Worm (Caenorhabditis elegans): ENCODE results near the gene C50H2.7.

The C50H2.7 gene

DNA sequence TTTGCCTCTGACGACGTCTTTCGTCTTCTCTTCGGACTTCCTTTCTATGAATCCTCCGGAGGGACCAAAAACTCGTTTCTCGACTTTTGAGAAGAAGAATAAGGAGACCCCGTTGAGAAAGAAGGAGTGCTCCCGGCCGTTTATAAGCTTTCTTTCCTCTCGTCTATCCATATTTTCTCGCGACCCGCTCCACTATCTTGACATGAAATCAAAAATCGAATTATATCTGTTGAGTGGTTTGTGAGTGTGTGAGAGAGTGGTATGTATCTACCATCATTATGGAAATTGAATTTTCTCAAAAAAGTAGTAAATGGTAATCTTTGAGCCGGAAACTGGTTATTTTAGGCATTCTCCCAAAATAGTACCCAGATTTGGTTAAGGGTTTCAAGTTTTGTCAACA is 11.4 kb upstream of the C50H2.7 start:
- TF ChIP-seq nhr-25 (tag; optimal IDR thresholded peaks at IDR 0.05), result no peak
- no peak for TF ChIP-seq nhr-129 (tag; optimal IDR thresholded peaks at IDR 0.05)
- no peak for TF ChIP-seq mbf-1 (tag; optimal IDR thresholded peaks at IDR 0.05)
- no peak for TF ChIP-seq lin-11 (tag; optimal IDR thresholded peaks at IDR 0.05)
- TF ChIP-seq lin-39 (tag; optimal IDR thresholded peaks at IDR 0.05), result no peak
- TF ChIP-seq snpc-4 (tag; optimal IDR thresholded peaks at IDR 0.05), result no peak
- no peak for TF ChIP-seq ztf-4 (tag; optimal IDR thresholded peaks at IDR 0.05)
- no peak for TF ChIP-seq aly-2 (tag; optimal IDR thresholded peaks at IDR 0.05)

DNA sequence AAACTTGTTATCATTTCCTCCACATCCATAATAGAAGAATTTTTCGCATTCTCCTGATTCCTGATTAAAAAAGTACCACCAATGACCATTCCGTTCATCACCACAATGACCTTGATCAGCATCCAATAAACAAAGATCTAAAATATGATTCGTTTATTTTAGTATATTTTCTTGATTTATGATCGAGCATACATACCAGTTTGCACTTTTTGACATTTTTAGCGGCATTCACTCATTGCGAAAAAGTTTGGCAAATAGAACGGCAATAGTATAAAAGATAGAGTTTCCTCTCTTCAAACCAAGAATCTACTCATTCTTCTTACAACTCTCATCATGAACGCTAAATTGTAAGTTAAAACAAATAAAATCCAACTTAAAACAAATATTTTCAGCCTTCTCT is 8.7 kb upstream of the C50H2.7 start, which contains the start of gene fipr-10:
Gene fipr-10, plus strand, starts transcription at position 301 of the 400 bp plus-strand sequence.
- no peak for TF ChIP-seq F13H6.1 (tag; optimal IDR thresholded peaks at IDR 0.05)
- no peak for TF ChIP-seq mab-5 (tag; optimal IDR thresholded peaks at IDR 0.05)
- TF ChIP-seq elt-1 (tag; optimal IDR thresholded peaks at IDR 0.05), result no peak
- TF ChIP-seq sma-9 (GFP tag; optimal IDR thresholded peaks at IDR 0.05), result no peak
- no peak for TF ChIP-seq sma-9 (tag; optimal IDR thresholded peaks at IDR 0.05)
- TF ChIP-seq Y55F3AM.14 (GFP tag; optimal IDR thresholded peaks at IDR 0.05), result no peak

DNA sequence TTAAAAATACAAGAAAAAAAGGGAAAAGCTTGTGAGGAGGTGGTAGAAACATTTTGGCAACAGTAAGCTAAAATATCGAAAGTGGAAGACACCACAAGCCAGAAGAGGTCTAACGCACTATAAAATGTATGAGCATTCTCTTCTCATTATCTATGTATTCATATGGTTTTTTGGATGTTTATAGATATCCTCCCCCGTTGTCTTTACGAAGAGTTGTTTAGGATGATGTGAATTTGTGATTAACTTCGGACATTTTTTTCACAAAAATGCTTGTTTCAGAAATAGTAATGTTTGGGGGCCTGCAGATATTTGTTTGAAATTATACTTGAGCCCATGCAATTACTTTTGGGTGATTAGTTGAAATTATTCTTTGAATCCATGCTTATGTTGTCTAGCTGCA is 7.6 kb upstream of the C50H2.7 start, which contains the start of gene mec-9:
Gene mec-9, minus strand, starts transcription at position 101 of the 400 bp plus-strand sequence.
- TF ChIP-seq skn-1 (tag; optimal IDR thresholded peaks at IDR 0.05), result no peak
- TF ChIP-seq unc-55 (GFP tag; optimal IDR thresholded peaks at IDR 0.05), result peak; percentile 73

DNA sequence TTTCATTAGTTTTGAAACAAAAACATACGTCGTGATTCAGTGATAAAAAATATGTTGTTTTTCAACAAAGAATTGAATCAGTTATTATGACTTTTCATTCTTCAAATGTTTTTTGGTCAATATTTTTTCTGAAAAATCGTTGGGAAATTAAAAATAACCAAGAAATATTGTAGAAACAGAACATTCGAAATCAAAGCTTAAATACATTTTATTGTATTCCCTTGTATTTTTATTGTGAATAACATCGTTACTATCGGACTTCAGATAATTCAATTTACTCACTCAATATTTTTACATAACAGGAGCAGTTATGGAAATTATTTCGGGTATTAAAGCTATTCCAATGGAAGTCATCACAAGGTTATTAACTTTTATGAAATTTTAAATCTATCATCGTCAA is 5.9 kb upstream of the C50H2.7 start, which contains the start of gene C50H2.4:
Gene C50H2.4, plus strand, starts transcription at position 301 of the 400 bp plus-strand sequence.
- no peak for TF ChIP-seq mbf-1 (tag; optimal IDR thresholded peaks at IDR 0.05)
- TF ChIP-seq ceh-82 (tag; optimal IDR thresholded peaks at IDR 0.05), result no peak
- TF ChIP-seq nhr-25 (tag; optimal IDR thresholded peaks at IDR 0.05), result no peak

DNA sequence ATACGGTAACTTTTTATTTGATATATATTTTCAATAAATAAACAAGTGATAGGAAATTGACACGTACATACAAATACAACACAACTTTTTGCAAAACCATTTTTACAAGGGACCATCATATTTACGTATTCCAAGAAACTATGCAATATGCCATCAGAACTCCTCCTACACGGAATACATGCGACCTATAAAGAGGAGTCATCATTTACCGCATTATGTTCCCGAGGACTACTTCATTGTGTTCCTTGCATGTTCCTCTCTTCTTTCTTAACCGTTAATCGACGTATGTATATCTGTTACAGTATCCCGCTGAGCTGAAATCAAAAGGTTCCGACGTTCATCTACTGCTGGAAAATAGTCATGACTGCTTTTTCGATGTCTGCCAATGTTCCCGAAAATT is 4.2 kb upstream of the C50H2.7 start, which contains the start of gene C50H2.5:
Gene C50H2.5, plus strand, starts transcription at position 301 of the 400 bp plus-strand sequence.
- TF ChIP-seq fos-1 (tag; optimal IDR thresholded peaks at IDR 0.05), result no peak
- TF ChIP-seq dmd-4 (tag; optimal IDR thresholded peaks at IDR 0.05), result no peak
- TF ChIP-seq mbf-1 (tag; optimal IDR thresholded peaks at IDR 0.05), result no peak
- TF ChIP-seq lin-11 (tag; optimal IDR thresholded peaks at IDR 0.05), result no peak
- no peak for TF ChIP-seq sma-9 (GFP tag; optimal IDR thresholded peaks at IDR 0.05)
- TF ChIP-seq sma-9 (tag; optimal IDR thresholded peaks at IDR 0.05), result no peak
- TF ChIP-seq mab-5 (tag; optimal IDR thresholded peaks at IDR 0.05), result no peak
- TF ChIP-seq egl-27 (tag; optimal IDR thresholded peaks at IDR 0.05), result no peak
- no peak for TF ChIP-seq Y55F3AM.14 (GFP tag; optimal IDR thresholded peaks at IDR 0.05)
- TF ChIP-seq blmp-1 (tag; optimal IDR thresholded peaks at IDR 0.05; ENCODE audit: insufficient read depth), result no peak
- no peak for TF ChIP-seq mdl-1 (tag; optimal IDR thresholded peaks at IDR 0.05)
- TF ChIP-seq nhr-6 (tag; optimal IDR thresholded peaks at IDR 0.05), result no peak

DNA sequence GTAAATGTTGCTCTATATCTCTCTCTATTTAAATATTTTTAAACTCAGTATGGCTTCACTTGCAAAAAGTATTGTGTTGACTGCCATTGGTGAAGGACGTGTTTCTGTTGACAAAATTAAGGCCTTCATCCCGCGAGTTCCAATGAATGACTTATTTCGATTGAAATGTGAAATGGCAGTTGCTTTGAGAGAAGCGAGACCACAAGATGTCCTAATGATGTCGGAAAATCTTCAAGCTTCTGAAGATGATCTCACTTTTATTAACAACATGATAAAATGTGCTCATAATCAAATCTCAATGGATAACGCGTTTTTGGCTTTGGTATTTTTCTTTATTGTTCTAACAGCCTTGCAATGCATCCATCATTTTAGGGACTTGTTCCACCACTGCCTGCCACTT is 1.3 kb upstream of the C50H2.7 start, which contains the start of gene ceh-75:
Gene ceh-75, plus strand, starts transcription at position 50 of the 400 bp plus-strand sequence.
- TF ChIP-seq zag-1 (tag; optimal IDR thresholded peaks at IDR 0.05) (no peak), ztf-11 (tag; optimal IDR thresholded peaks at IDR 0.05) (no peak), lin-13 (GFP tag; optimal IDR thresholded peaks at IDR 0.05) (no peak), lin-39 (tag; optimal IDR thresholded peaks at IDR 0.05) (no peak), unc-62 (GFP tag; optimal IDR thresholded peaks at IDR 0.05) (no peak), sma-9 (GFP tag; optimal IDR thresholded peaks at IDR 0.05) (no peak), sma-9 (tag; optimal IDR thresholded peaks at IDR 0.05) (no peak), elt-3 (tag; optimal IDR thresholded peaks at IDR 0.05) (no peak)

DNA sequence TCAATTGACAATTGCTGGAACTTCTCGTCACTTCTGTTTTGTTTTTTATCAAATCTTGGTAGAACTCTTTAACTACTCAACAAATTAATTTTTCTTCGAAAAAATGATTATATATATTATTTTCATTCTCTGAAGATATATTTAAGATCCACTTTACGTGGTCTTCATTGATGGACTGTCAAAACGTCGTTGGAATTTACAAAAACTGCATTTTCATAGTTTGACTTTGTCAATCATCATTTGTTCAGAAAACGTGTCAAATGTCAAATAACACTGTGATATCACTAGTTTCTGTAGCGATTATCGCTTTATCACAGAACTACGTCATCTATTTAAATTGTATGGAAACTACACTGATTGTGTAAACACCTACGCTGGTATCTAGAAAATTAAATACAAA is 1.8 kb downstream of the C50H2.7 start:
- TF ChIP-seq sma-9 (GFP tag; optimal IDR thresholded peaks at IDR 0.05) (no peak), sma-9 (tag; optimal IDR thresholded peaks at IDR 0.05) (no peak), crh-2 (tag; optimal IDR thresholded peaks at IDR 0.05) (no peak), ztf-1 (GFP tag; conservative IDR thresholded peaks at IDR 0.05) (no peak), nhr-77 (tag; optimal IDR thresholded peaks at IDR 0.05) (no peak), nhr-12 (tag; optimal IDR thresholded peaks at IDR 0.05) (no peak), peb-1 (tag; optimal IDR thresholded peaks at IDR 0.05) (no peak), fos-1 (tag; optimal IDR thresholded peaks at IDR 0.05) (no peak), elt-3 (tag; optimal IDR thresholded peaks at IDR 0.05) (no peak), nhr-6 (tag; optimal IDR thresholded peaks at IDR 0.05) (no peak), ztf-11 (tag; optimal IDR thresholded peaks at IDR 0.05) (no peak), unc-39 (tag; optimal IDR thresholded peaks at IDR 0.05) (no peak)
